Fruit fly (Drosophila melanogaster) ovary, adult (tissue): ENCODE results near the gene PIG-F.

Source experiments
- CG17801 ChIP-seq: fragments of 200-800 bp; optimal IDR thresholded peaks from 2 replicates; lab custom pipeline; 2019; ENCODE audit warnings: missing biosample characterization, mild to moderate bottlenecking, missing genetic modification characterization, moderate library complexity; ENCODE audit not compliant: partially characterized antibody

PIG-F gene

DNA sequence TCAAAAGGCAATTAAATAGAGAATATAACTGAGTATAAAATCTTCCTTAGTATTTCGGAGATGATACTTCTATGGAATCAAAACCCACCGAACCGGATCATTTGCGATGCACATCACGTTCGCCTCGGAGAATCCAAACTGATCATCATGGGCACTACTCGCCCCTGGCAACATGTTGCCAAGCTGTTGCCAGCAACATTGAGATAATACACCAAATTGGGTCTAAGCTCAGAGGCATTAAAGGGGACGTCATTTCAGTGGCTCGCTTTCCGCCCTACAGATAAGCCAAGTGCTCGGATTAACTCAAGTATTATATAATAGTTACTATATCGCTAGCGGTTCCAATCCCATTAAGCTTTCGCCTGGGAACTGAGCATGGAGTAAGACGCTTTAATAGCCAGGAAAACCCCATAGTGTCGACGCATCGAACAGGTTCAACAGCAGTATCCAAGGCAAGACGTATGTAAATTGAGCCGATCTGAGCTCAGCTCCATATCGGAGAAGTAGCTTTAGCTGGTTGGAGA lies 6.2 kb upstream of the PIG-F start, which contains the start of the genes lush and CG9372:
lush (minus strand) TSS at position 117 of the 524 bp plus-strand sequence.
CG9372 (plus strand) TSS at position 235 of the 524 bp plus-strand sequence.
- no peak for TF ChIP-seq CG17801 (GFP tag; lab: Kevin White, UChicago)

DNA sequence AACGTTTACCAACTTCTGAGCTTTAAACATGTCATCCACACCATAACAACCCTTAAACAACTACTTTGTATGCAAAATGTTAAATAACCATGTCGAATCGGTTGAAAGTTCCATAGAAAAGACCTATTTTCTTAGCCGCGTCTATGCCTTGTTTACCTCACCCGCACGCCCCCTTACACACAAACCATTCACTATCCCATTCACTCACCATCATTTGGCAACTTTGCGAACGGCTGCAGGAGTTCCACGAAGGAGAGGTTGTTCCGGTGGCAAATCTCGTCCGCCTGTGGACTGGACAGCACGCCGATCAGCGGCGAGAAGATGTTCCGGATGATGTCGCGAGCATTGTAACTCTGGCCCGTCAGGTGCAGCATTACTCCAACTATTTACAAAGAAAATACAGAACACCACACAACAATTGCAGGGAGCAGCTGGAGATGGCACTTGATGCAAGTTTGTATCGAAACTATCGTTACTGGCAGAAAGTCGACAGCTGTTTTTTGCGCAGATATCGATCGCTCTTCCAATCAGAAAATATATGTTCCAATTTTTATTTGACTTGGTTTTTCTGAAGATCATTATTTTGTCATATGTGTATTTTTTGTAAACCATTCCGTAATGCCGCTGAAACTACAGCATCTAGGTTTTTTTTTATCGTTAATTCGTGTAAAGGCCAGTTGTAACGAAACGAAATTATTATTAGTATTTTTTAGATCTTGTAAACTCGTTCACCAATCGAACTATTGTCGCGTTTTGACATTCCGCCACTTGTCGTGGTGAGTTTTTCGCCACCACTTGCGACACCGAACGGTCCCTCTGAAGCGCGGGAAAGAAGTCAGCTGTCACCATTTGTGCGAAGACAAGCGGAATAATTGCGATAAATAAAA lies 6.1 kb downstream of the PIG-F start, which contains the start of gene asf1:
asf1 (plus strand) TSS at position 823 of the 887 bp plus-strand sequence.
- TF ChIP-seq CG17801 (GFP tag; lab: Kevin White, UChicago) = no peak

DNA sequence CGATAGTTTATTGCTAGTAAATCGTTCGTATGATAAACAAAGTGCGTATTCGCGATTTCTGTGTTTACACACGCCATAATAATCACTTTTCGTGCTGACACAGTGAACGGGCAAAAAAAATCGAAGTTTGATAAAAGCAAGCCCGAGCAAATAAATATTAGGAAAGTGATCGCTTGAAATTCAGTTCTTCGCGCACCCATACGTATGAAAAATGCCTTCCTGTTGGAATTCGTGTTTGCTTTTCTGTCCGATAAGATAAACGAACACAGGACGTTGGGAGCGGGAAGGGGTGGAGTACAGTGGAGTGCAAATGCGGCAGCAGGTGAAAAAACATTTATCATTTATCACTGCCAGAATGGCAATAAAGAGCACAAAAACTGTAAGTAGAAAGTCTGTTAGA lies 18.4 kb downstream of the PIG-F start:
- TF ChIP-seq CG17801 (GFP tag; lab: Kevin White, UChicago) = no peak

DNA sequence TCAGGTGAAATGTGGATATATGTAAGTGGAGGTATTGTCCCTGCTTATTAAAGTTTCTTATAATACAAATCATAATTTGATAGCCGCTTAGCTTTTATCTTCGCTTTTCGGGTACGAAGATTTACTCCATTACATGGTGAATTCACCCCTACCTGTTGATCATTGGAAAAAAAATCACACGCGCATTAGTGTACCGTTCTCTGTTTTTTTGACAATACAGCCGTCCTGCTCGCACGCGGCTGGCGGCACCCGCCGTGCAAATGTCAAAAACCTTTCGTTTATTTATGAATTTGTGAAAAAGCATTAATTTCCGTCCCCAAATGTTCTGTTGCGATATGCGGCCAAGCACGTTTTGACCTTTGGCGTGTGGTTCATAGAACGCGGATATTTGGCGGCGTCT lies 19.6 kb downstream of the PIG-F start:
- no peak for TF ChIP-seq CG17801 (GFP tag; lab: Kevin White, UChicago)

DNA sequence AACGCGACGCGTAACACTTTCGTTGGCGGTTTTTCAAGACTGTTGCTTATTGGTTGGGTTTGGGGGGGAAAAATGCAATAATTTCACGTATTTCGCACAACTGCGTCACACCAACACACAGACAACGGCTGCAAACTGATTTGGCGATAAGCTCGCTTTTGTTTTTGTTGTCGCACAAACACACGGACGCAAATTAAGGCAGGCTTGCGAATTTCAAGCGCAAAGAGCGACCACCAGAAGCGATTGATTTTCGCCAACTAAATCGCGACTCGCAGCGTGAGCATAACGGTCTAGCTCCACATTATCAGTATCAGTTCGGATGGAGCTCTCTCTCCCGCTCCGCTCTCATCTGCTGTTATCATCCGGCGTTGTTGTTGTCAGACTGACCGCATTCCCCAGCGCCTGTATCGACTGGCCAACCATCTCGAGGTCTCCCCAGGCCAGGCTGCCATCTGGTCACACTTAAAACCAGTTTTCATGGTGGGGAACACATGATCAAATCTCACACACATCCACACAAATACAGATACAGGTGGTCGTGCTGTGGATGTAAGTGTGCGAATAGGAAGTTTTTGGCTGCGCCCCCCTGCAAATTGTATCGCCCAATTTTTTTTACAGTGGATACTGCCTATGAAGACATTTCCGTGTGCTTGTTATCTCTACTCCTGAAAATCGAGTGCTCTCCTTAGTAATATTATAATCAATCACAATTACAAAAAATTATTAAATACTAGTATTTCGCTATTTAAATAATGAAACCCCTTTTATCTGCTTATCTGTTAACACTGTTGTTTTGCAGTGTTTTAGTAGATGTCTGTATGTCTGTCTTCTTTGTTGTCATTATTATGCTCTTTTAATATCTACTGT lies 20.7 kb downstream of the PIG-F start:
- TF ChIP-seq CG17801 (GFP tag; lab: Kevin White, UChicago) = peak; percentile 83

DNA sequence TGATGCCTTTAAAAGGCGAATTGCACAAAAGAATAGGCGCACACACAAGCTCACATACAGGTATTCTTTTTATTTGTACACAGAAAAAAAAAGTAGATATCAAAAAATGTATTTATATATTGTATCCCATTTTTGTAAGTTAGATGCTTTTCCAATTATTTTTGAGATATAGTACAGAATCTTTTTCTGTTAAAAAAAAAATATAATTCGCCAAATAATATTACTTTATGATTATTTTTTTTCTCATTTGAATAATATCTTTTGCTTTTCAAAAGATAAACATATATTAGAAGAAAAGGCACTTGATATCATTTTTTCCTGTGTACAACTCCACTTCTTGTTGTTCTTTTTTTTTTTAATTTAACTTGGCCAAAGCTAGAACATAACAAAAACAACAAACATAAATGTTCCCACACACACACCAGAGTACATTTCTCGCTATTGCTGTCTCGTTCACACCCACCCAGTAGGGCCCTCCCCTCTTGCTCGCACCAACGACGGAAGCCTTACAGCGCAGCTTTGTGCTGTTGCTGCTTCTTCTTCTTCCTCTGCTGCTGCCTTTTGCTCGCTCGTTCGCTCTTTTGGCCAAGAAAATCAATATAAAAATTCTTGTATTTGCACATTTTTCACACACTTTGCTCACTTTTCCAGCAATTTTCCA lies 22.7 kb downstream of the PIG-F start:
- TF ChIP-seq CG17801 (GFP tag; lab: Kevin White, UChicago) = peak; percentile 61

DNA sequence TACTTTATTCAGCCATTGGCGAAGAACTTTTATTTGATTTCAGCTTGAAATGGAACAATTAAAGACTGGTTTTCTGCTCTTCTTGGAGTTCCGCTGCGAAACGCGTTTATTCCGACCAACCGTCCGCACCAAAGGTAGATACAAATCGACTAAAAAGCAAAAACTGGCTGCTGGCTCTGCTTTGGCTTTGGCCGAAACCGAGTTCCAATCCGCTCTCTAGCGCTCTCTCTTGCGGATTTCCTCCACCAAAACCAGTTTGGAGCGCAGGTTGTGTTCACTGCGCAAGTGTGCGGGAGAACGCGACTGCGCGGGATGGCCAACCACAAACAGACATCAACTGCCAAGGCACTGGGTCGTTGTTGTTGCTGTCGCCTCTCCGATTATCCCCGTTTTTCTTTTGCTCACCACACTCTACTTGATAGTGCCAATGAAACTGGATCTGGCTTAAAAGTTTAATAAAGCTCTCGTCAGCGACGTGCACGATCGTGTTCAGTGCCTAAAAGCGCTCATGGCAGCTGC lies 23.3 kb downstream of the PIG-F start, which contains the start of gene wnd:
wnd (minus strand) TSS at position 306 of the 519 bp plus-strand sequence.
- TF ChIP-seq CG17801 (GFP tag; lab: Kevin White, UChicago) = peak; percentile 17

DNA sequence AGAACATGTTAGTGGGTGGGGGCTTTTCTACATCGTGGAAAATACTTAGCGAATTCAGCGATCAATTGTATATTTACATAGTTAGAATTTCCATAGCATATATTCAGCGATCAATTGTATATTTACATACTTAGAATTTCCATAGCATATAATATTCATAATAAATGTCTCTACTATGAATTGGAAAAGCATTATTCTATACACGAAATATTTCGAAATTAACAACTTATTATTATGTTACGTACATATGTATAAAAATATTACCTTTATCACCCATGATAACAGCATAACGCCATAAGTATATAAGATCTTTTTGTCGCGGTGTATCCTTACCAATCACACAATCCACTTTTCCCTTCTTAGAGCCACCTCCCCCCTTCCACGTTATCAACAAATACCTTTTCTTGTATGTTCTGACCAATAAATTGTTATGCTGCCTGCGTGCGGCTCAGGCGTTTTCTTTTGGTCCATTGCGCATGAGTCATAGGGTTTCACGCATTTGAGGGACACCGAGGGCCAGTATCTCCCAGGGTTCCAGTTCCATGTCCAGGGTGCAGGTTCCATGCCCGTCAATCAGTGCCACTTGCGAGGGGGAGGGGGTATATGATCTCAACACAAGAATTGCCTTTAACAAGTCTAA lies 24.7 kb downstream of the PIG-F start:
- no peak for TF ChIP-seq CG17801 (GFP tag; lab: Kevin White, UChicago)

DNA sequence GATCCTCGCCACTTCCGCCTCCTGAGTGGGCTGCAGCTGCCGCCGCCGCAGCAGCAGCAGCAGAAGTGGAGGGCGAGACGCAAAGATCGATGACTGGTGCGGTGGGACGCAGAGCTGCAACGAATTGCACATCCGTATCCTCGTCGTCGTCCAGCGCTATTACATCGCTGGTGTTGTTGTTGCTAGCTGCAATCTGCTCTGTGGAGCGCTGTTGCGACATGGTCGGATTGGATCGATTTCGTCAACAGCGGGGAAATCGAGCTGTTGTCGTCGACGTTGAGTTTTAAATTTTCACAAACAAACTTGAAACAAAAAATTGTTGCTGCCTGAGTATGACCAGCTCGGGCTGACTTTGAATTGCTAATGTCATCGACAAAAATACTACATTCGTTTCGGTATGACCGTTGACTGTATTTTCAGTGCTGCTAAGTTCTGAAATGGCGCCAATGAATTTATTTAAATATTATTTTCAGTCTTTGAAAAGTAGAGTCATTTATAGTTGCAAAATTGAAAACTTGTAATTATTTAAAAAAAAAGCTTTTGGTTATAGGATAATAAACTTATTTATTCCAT lies 30.3 kb downstream of the PIG-F start, which contains the start of gene Rnf146:
Rnf146 (minus strand) TSS at position 369 of the 573 bp plus-strand sequence.
- peak; percentile 23 for TF ChIP-seq CG17801 (GFP tag; lab: Kevin White, UChicago)

DNA sequence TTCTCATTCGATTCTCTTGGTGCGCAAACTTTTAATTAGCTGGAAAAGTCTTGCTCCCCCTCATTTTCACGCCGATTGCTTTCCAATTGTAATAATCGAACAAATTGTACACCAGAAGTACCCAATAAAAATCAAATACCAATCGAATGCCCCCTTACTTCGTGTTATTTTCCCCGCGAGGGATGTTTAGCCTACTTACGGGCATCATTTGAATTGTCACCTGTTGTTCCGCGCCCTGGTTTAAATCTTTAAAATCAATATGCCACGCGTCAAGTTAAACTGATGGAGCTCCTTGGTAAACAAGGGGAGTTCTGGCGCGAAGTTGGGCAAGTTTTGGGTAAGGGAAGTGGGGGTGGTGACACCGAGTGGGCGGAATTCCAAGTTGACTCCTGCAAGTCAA lies 34.0 kb downstream of the PIG-F start:
- no peak for TF ChIP-seq CG17801 (GFP tag; lab: Kevin White, UChicago)

DNA sequence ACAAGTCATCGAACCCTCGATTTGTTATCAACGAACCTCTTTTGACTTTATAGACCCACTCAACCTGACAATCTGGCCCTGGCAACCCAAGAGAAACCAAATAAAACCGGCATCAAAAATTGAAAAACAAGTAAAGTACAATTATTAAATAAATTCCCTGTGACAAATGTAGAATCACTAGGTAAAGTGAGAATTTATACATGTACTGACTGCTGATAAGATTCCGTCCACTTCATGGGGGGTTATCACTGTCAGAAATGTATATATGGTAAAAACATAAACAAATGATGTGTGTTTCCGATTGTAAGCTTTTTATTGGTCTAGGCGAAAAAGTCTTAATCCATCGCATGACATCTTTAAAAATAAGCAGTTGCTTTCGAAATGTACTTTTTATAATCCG lies 36.4 kb downstream of the PIG-F start:
- no peak for TF ChIP-seq CG17801 (GFP tag; lab: Kevin White, UChicago)

DNA sequence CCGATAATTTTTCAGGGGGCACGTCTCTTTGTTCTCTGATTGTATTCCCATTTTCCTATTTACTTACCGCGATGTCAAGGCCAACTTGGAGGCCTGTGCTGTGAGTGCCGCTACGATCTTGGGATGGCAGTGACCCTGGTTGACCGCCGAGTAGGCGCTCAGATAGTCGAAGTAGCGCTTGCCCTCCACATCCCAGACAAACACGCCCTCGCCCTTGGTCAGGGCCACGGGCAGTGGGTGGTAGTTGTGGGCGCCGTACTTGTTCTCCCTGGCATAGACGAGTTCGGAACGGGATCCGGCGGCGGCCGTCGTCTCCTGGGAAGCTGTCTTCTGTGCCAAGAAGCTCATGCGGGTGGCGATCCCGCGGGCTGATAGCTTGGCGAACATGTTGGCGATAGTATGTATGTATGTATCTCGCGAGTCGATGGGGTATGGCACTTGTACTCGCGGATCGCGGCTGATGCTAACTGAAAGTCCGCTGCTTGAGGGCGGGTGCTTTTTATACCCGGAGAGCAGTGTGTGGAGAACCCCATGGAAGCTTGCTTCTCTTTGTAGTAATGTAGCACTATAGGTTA lies 37.2 kb downstream of the PIG-F start, which contains the start of gene Oat:
Oat (minus strand) TSS at position 478 of the 575 bp plus-strand sequence.
- TF ChIP-seq CG17801 (GFP tag; lab: Kevin White, UChicago) = no peak

DNA sequence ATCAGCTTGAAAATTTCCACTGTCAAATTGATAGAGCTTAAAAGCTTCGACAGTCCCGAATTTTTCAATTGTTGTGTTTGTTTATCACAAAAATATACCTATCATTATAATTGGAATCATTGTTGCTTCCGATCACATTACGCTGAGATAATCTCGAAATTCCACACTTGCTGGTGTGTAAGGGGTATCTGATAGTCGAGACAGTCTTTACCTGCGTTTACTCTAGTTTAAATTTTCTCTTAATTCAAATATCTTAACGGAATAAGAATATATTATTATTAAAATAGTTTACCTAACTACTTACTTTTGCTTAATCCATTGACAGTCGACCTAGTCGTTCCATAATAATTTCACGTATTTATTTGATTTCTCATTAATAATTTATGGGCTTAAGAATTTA lies 37.9 kb downstream of the PIG-F start:
- TF ChIP-seq CG17801 (GFP tag; lab: Kevin White, UChicago) = no peak
